Worm (Caenorhabditis elegans) whole organism, mixed stage, embryonic: ENCODE measurements around the gene srw-77.
"Not testable (repeated sequence)": the region's sequence is repeated elsewhere in the genome, so short reads cannot be mapped to it uniquely, and the experiment has no call there.

ENCODE experiments used
- blmp-1 ChIP-seq: fragments of 150-350 bp; optimal IDR thresholded peaks from 2 replicates; lab custom pipeline; 2014; ENCODE audit warnings: missing biosample characterization, missing genetic modification characterization
- ces-1 ChIP-seq: fragments of 150-350 bp; optimal IDR thresholded peaks from 2 replicates; lab custom pipeline; 2014; ENCODE audit warnings: missing biosample characterization, missing genetic modification reagents, missing genetic modification characterization
- cnd-1 ChIP-seq: fragments of 200-800 bp; sonication (Bioruptor generic); optimal IDR thresholded peaks from 2 replicates; lab custom pipeline; 2018; ENCODE audit warnings: mild to moderate bottlenecking, missing genetic modification characterization, missing compliant biosample characterization
- elt-3 ChIP-seq: fragments of 150-350 bp; optimal IDR thresholded peaks from 2 replicates; lab custom pipeline; 2014; ENCODE audit warnings: missing biosample characterization, missing genetic modification characterization
- lin-13 ChIP-seq: fragments of 150-350 bp; optimal IDR thresholded peaks from 2 replicates; lab custom pipeline; 2014; ENCODE audit warnings: missing biosample characterization, missing genetic modification characterization
- lin-32 ChIP-seq: fragments of 200-800 bp; sonication (Bioruptor generic); optimal IDR thresholded peaks from 2 replicates; lab custom pipeline; 2018; ENCODE audit warnings: mild to moderate bottlenecking, missing genetic modification characterization, missing compliant biosample characterization
- nhr-237 ChIP-seq: fragments of 150-350 bp; optimal IDR thresholded peaks from 2 replicates; lab custom pipeline; 2014; ENCODE audit warnings: missing biosample characterization, missing genetic modification characterization
- nhr-28 ChIP-seq: fragments of 150-350 bp; optimal IDR thresholded peaks from 2 replicates; lab custom pipeline; 2014; ENCODE audit warnings: missing biosample characterization, missing genetic modification characterization
- snpc-4 ChIP-seq: fragments of 150-350 bp; optimal IDR thresholded peaks from 2 replicates; lab custom pipeline; 2014; ENCODE audit warnings: missing biosample characterization, missing genetic modification characterization
- ztf-11 ChIP-seq: fragments of 150-350 bp; optimal IDR thresholded peaks from 2 replicates; lab custom pipeline; 2014; ENCODE audit warnings: missing biosample characterization, missing genetic modification characterization

- not testable (repeated sequence) for TF ChIP-seq elt-3 (tag; lab: Kevin White, UChicago); lin-32 (GFP tag; lab: Kevin White, UChicago); nhr-237; lin-13 (tag; lab: Kevin White, UChicago); snpc-4 (tag; lab: Kevin White, UChicago); ces-1 (GFP tag; lab: Kevin White, UChicago); blmp-1 (tag; lab: Kevin White, UChicago); cnd-1 (tag; lab: Kevin White, UChicago); ztf-11 (tag; lab: Kevin White, UChicago); nhr-28 (tag; lab: Kevin White, UChicago)
Measured at ce11 chrV:16654242-16654641, 10.8 kb upstream of the srw-77 start, which contains the start of gene W06G6.15.
